Worm (Caenorhabditis elegans) whole organism, L2 larva: Measurements from ENCODE around the gene F38A5.2.

ENCODE experiments used
- C34F6.9 ChIP-seq: fragments of 150-350 bp; optimal IDR thresholded peaks from 2 replicates; lab custom pipeline; 2014; ENCODE audit warnings: missing biosample characterization, missing genetic modification characterization
- blmp-1 ChIP-seq: sonication (generic microtip); optimal IDR thresholded peaks from 2 replicates; lab custom pipeline; 2017; ENCODE audit warnings: missing genetic modification characterization, mild to moderate bottlenecking, missing compliant biosample characterization, antibody characterized with exemption, moderate library complexity; ENCODE audit not compliant: insufficient read depth
- elt-3 ChIP-seq: sonication (generic microtip); optimal IDR thresholded peaks from 2 replicates; lab custom pipeline; 2017; ENCODE audit warnings: missing biosample characterization, missing genetic modification characterization
- lin-39 ChIP-seq: fragments of 150-350 bp; optimal IDR thresholded peaks from 2 replicates; lab custom pipeline; 2014; ENCODE audit warnings: missing biosample characterization, missing genetic modification reagents, missing genetic modification characterization
- nhr-25 ChIP-seq: fragments of 150-350 bp; sonication (generic microtip); optimal IDR thresholded peaks from 3 replicates; lab custom pipeline; 2014; ENCODE audit warnings: missing biosample characterization, missing genetic modification characterization
- nhr-77 ChIP-seq: fragments of 150-350 bp; optimal IDR thresholded peaks from 2 replicates; lab custom pipeline; 2014; ENCODE audit warnings: missing biosample characterization, missing genetic modification characterization
- peb-1 ChIP-seq: fragments of 150-350 bp; optimal IDR thresholded peaks from 2 replicates; lab custom pipeline; 2014; ENCODE audit warnings: missing biosample characterization, missing genetic modification characterization
- sma-3 ChIP-seq: sonication (generic microtip); optimal IDR thresholded peaks from 2 replicates; lab custom pipeline; 2016; ENCODE audit warnings: missing genetic modification reagents, missing genetic modification characterization, missing compliant biosample characterization
- unc-55 ChIP-seq: fragments of 150-350 bp; sonication (generic microtip); optimal IDR thresholded peaks from 3 replicates; lab custom pipeline; 2014; ENCODE audit warnings: missing biosample characterization, missing genetic modification reagents, missing genetic modification characterization
- unc-62 ChIP-seq: fragments of 150-350 bp; optimal IDR thresholded peaks from 2 replicates; lab custom pipeline; 2014; ENCODE audit warnings: missing biosample characterization, missing genetic modification reagents, missing genetic modification characterization
- ztf-11 ChIP-seq: sonication (generic microtip); optimal IDR thresholded peaks from 2 replicates; lab custom pipeline; 2017; ENCODE audit warnings: missing biosample characterization, missing genetic modification characterization

ce11 chrIV:6552036-6552435 is 33.2 kb downstream of the F38A5.2 start:
- TF ChIP-seq unc-55 (GFP tag; lab: Kevin White, UChicago), result no peak
- TF ChIP-seq lin-39 (tag; lab: Kevin White, UChicago), result no peak
- no peak for TF ChIP-seq sma-3 (GFP tag; lab: Kevin White, UChicago)
- TF ChIP-seq unc-62 (GFP tag; lab: Kevin White, UChicago), result no peak
- TF ChIP-seq peb-1 (tag; lab: Kevin White, UChicago), result no peak
- TF ChIP-seq nhr-25, result no peak
- no peak for TF ChIP-seq nhr-77 (tag; lab: Kevin White, UChicago)
- no peak for TF ChIP-seq elt-3 (tag; lab: Kevin White, UChicago)
- no peak for TF ChIP-seq ztf-11 (tag; lab: Kevin White, UChicago)
- no peak for TF ChIP-seq blmp-1 (tag; lab: Kevin White, UChicago)
- no peak for TF ChIP-seq C34F6.9 (tag; lab: Kevin White, UChicago)
